Fruit fly (Drosophila melanogaster): ENCODE measurements around the gene Osi23.

Osi23 gene

dm6 chr3R:30428459-30428858, 16.4 kb downstream of the Osi23 start, which contains the start of gene CG15533:
Gene CG15533 (plus strand): TSS chr3R:30428820.
- TF ChIP-seq Myc (optimal IDR thresholded peaks at IDR 0.05) (no peak), ttk (optimal IDR thresholded peaks at IDR 0.05) (no peak), Sin3A (optimal IDR thresholded peaks at IDR 0.05) (no peak), insv (optimal IDR thresholded peaks at IDR 0.05) (no peak), h (optimal IDR thresholded peaks at IDR 0.05) (no peak), psq (optimal IDR thresholded peaks at IDR 0.05) (no peak)

dm6 chr3R:30427805-30428359, 17.0 kb downstream of the Osi23 start, which contains the start of gene CG2218:
Gene CG2218 (minus strand): TSS chr3R:30428276.
- no peak for TF ChIP-seq h (optimal IDR thresholded peaks at IDR 0.05)
- no peak for TF ChIP-seq insv (optimal IDR thresholded peaks at IDR 0.05)
- TF ChIP-seq Myc (optimal IDR thresholded peaks at IDR 0.05): no peak
- TF ChIP-seq psq (optimal IDR thresholded peaks at IDR 0.05): no peak
- no peak for TF ChIP-seq Sin3A (optimal IDR thresholded peaks at IDR 0.05)
- TF ChIP-seq ttk (optimal IDR thresholded peaks at IDR 0.05): no peak

DNA sequence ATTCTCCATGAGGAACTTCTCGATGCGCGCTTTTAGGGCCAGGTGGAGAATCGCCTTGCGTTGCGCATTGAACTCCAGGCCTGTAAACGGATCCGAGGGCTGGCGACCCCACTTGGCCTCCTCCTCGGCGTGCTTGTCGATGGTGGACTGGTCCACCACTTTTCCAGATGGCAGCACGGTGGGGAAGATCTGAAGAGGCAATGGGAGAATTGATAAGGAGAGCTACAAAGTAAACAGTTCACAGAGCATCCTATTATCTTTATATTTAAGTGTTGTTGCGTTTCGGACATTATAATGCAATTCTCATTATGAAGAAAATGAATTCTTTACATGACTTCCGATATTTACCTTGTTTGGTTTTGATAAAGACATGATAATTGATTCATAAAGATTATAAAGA, 18.2 kb downstream of the Osi23 start:
- TF ChIP-seq insv (optimal IDR thresholded peaks at IDR 0.05) (no peak), psq (optimal IDR thresholded peaks at IDR 0.05) (no peak)

DNA sequence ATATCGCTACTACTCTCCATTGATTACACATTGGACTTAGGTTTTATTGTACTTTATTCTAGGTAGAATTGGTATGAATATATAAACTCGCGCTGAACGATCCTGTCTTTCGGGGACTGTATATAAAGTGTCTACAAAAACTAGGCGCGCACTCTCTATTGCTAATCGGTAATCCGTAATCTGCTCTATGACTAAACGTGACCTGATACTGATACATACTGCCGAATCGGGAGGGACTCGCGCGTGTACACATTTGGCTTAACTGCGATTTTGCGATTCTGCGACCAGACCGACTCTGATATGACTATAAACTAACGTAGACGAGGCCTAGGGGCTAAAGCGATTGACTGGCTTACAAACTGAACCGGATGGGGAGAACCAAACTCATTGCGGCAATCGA, 19.2 kb downstream of the Osi23 start:
- no peak for TF ChIP-seq Myc (optimal IDR thresholded peaks at IDR 0.05)
- TF ChIP-seq Sin3A (optimal IDR thresholded peaks at IDR 0.05): no peak
- no peak for TF ChIP-seq insv (optimal IDR thresholded peaks at IDR 0.05)
- no peak for TF ChIP-seq ttk (optimal IDR thresholded peaks at IDR 0.05)
- no peak for TF ChIP-seq psq (optimal IDR thresholded peaks at IDR 0.05)
- TF ChIP-seq h (optimal IDR thresholded peaks at IDR 0.05): no peak

DNA sequence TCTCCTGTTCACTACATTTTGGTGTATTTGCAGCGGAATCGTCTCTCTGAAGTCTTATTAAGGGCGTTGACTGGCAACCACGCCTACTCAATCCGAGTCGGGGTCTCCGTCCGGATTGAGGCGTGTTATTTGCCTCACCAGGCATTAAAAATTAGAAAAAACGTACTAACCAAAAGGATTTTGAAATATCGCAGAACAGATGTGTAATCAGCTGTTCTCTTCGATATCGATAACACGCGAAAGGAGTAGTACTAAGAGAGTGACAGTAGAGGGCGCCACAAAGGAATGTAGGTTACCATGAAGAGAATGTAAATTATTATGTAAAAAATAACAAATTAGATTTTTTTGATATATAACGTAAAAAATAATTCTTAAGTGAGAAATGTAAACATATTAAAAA, 19.9 kb downstream of the Osi23 start, which contains the start of gene CG15536:
CG15536 (minus strand) TSS at position 170 of the 400 bp plus-strand sequence.
- TF ChIP-seq Sin3A (optimal IDR thresholded peaks at IDR 0.05) (no peak), Myc (optimal IDR thresholded peaks at IDR 0.05) (no peak), ttk (optimal IDR thresholded peaks at IDR 0.05) (no peak), insv (optimal IDR thresholded peaks at IDR 0.05) (no peak), h (optimal IDR thresholded peaks at IDR 0.05) (no peak), psq (optimal IDR thresholded peaks at IDR 0.05) (no peak)

DNA sequence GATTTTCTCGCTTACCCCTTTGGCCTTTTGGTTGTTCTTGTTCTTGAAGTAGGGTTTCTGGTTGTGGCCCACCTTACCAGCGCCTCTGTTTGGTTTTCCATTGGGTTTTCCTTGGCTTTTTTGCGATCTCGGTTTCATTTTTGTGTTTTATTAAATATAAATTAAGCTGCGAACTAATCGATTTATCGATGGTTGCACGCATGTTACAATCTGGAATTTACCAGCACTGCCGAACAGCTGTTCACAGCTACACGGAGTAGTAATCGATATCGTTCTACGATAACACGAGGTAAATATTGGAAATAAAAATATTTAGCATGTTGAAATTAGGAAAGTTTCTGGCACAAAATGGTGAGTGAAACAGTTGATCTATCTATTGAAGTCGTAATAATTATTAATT, 21.2 kb downstream of the Osi23 start, which contains the start of the genes CG15535 and mRpS18C:
CG15535 (minus strand) TSS at position 235 of the 400 bp plus-strand sequence.
mRpS18C (plus strand) TSS at position 280 of the 400 bp plus-strand sequence.
- TF ChIP-seq h (optimal IDR thresholded peaks at IDR 0.05): no peak
- no peak for TF ChIP-seq Myc (optimal IDR thresholded peaks at IDR 0.05)
- TF ChIP-seq ttk (optimal IDR thresholded peaks at IDR 0.05): no peak
- TF ChIP-seq psq (optimal IDR thresholded peaks at IDR 0.05): no peak
- TF ChIP-seq insv (optimal IDR thresholded peaks at IDR 0.05): no peak
- TF ChIP-seq Sin3A (optimal IDR thresholded peaks at IDR 0.05): no peak

DNA sequence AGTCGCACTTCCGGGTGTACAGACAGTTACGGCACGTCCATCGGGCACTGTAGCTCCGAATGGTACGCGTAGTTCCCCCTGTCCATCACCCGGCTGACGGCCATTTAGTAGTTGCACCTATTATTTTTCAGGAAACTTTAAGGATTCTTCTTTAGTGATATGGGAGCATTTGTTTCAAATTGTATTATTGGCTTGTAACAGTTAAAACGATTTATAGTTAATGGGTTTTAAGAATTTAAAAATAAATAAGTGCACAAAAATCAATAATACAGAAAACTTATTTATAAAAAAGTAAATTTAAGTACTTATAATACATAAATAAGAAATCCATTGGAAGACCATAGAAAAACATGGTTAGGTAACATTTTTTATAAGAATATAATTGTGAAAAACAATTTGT, 22.0 kb downstream of the Osi23 start, which contains the start of the genes CG2217 and CG42740:
CG2217 (minus strand) TSS at position 101 of the 400 bp plus-strand sequence.
CG42740 (minus strand) TSS at position 101 of the 400 bp plus-strand sequence.
- TF ChIP-seq Myc (optimal IDR thresholded peaks at IDR 0.05) (no peak), ttk (optimal IDR thresholded peaks at IDR 0.05) (no peak), h (optimal IDR thresholded peaks at IDR 0.05) (no peak), insv (optimal IDR thresholded peaks at IDR 0.05) (no peak), psq (optimal IDR thresholded peaks at IDR 0.05) (no peak), Sin3A (optimal IDR thresholded peaks at IDR 0.05) (no peak)

DNA sequence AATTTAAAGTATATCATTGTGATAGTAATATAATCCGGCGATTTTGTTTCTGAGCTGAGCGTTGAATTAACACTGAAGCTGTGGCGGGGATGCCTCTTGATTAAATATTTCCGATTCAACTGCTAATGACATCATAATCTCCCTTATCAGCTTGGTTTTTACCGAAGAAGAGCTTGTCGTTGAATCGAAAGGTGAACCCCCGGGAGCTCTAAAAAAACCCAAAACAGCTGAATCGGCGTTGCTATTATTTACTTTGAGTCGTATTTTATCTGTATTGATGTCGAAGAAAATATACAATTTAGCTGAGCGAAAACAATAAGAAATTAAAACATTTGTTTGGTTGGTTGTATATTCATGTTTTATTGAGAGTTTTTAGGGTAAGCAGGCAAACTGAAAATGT, 25.6 kb downstream of the Osi23 start:
- TF ChIP-seq h (optimal IDR thresholded peaks at IDR 0.05): no peak
- TF ChIP-seq Sin3A (optimal IDR thresholded peaks at IDR 0.05): no peak
- no peak for TF ChIP-seq Myc (optimal IDR thresholded peaks at IDR 0.05)
- TF ChIP-seq psq (optimal IDR thresholded peaks at IDR 0.05): no peak
- no peak for TF ChIP-seq insv (optimal IDR thresholded peaks at IDR 0.05)

DNA sequence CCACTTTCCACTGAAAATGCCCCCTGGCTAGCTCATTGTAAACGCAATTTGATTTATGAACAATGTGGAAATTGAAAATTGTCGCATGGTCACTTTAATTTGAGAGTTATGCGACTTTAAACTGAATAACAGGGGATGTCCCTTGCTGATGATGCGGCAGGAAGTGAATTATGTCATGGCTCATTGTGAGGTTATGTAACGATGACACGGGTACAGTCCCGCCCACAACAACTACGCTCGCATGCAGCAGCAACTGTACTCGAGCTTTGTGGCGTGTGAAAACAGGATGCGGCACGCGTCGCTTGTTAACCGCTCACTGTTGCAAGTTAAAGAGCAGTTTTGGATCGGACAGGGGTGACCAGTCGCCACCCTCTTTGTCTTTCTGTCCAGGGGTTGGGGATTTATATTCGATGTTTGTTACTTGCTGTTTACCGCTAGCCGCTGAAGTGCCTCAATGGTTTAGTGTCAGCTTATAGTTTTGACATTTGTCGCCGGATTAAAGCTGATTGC, 28.0 kb downstream of the Osi23 start:
- TF ChIP-seq insv (optimal IDR thresholded peaks at IDR 0.05): no peak
- no peak for TF ChIP-seq psq (optimal IDR thresholded peaks at IDR 0.05)
- no peak for TF ChIP-seq Myc (optimal IDR thresholded peaks at IDR 0.05)
- no peak for TF ChIP-seq ttk (optimal IDR thresholded peaks at IDR 0.05)
- TF ChIP-seq Sin3A (optimal IDR thresholded peaks at IDR 0.05): no peak
- TF ChIP-seq h (optimal IDR thresholded peaks at IDR 0.05): no peak

DNA sequence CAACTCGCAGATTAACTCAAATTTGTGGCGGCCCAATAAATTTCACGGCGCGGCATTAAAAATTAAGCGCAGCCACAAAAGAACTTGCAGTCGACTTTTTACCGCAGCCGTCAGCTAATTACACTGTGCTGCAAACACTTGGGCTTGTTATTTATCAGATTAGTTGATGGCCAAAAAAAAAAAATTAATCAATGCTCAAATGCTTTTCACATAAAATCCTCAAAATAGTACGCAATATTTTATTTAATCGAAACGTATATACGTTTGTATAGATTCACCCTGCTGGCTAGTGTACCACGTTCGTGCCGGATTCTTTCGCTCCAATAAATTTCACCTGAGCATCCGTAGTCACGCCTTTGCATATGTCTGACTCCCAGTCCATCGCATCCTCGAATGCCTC, 31.1 kb downstream of the Osi23 start:
- TF ChIP-seq Myc (optimal IDR thresholded peaks at IDR 0.05): no peak
- TF ChIP-seq insv (optimal IDR thresholded peaks at IDR 0.05): no peak
- no peak for TF ChIP-seq psq (optimal IDR thresholded peaks at IDR 0.05)

DNA sequence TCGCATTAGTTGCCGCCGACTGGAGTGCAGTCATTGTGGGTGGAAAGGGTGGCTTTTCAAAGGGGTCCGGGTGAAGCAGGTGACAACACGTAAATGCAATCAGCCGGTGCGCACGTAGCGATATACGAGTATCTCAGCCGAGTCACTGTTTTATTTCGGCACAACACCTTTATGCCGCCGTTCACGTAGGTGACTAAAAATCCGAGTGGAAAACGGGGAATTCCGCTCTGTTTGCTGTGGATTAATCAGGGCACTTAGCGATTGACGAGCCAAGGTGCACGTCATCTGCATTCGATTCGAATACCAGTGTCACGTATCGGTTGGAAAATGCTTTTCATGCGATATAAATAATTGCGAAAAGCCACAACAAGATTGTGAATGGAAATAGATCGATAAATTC, 38.4 kb downstream of the Osi23 start:
- TF ChIP-seq insv (optimal IDR thresholded peaks at IDR 0.05) (no peak), psq (optimal IDR thresholded peaks at IDR 0.05) (no peak), ttk (optimal IDR thresholded peaks at IDR 0.05) (no peak), Sin3A (optimal IDR thresholded peaks at IDR 0.05) (no peak), h (optimal IDR thresholded peaks at IDR 0.05) (no peak)

All from Kc167 (cell line).